Worm (Caenorhabditis elegans) whole organism, young adult: ENCODE results near the gene T23B5.3.

Source experiments
- ama-1 ChIP-seq, 3 experiments: fragments of 150-350 bp in 1 of 3; sonication (generic microtip) in 2 of 3; optimal IDR thresholded peaks; 2 replicates each; lab custom pipeline; 2014 to 2018; ENCODE audit warnings: missing biosample characterization in 2 of 3, missing genetic modification characterization in 2 of 3, missing genetic modification reagents in 2 of 3
- attf-5 ChIP-seq: fragments of 200-800 bp; sonication (Bioruptor generic); optimal IDR thresholded peaks from 2 replicates; lab custom pipeline; 2018; ENCODE audit warnings: mild to moderate bottlenecking, missing genetic modification characterization, missing compliant biosample characterization
- ccch-3 ChIP-seq: fragments of 200-800 bp; sonication (Bioruptor generic); optimal IDR thresholded peaks from 2 replicates; lab custom pipeline; 2018; ENCODE audit warnings: mild to moderate bottlenecking, missing genetic modification characterization, missing compliant biosample characterization
- dpl-1 ChIP-seq: fragments of 150-350 bp; optimal IDR thresholded peaks from 2 replicates; lab custom pipeline; 2014; ENCODE audit warnings: missing biosample characterization, missing genetic modification reagents, missing genetic modification characterization
- ets-4 ChIP-seq: fragments of 200-800 bp; sonication (Bioruptor generic); optimal IDR thresholded peaks from 2 replicates; lab custom pipeline; 2018; ENCODE audit warnings: mild to moderate bottlenecking, missing genetic modification characterization, missing compliant biosample characterization
- lin-40 ChIP-seq: sonication (generic microtip); optimal IDR thresholded peaks from 2 replicates; lab custom pipeline; 2016; ENCODE audit warnings: missing genetic modification characterization, mild to moderate bottlenecking, missing compliant biosample characterization, missing genotype, missing genetic modification reagents
- lir-1 ChIP-seq: fragments of 200-800 bp; sonication (Bioruptor generic); conservative IDR thresholded peaks from 2 replicates; pipeline ENCODE4 v1.3.6; 2022; ENCODE audit warnings: missing genetic modification reagents, missing genetic modification characterization, missing compliant biosample characterization
- rec-8 ChIP-seq, 2 experiments: sonication (generic microtip); optimal IDR thresholded peaks; 2 replicates each; lab custom pipeline; 2016; ENCODE audit warnings: mild to moderate bottlenecking in 2 of 2, missing genetic modification characterization in 2 of 2, missing genetic modification reagents in 2 of 2, missing genotype in 2 of 2, missing biosample characterization in 1 of 2, missing compliant biosample characterization in 1 of 2, moderate library complexity in 1 of 2
- sea-2 ChIP-seq: fragments of 200-800 bp; sonication (Bioruptor generic); IDR thresholded peaks from 2 replicates; pipeline ENCODE4 v1.3.6; 2022; ENCODE audit warnings: missing genetic modification characterization, missing compliant biosample characterization
- snpc-1.3 ChIP-seq: sonication (generic microtip); optimal IDR thresholded peaks from 2 replicates; lab custom pipeline; 2017; ENCODE audit warnings: missing genetic modification characterization, mild to moderate bottlenecking, missing compliant biosample characterization, antibody characterized with exemption, moderate library complexity, missing genotype, missing genetic modification reagents; ENCODE audit not compliant: insufficient read depth
- snpc-4 ChIP-seq, 5 experiments: fragments of 150-350 bp in 1 of 5; sonication (generic microtip) in 4 of 5; optimal IDR thresholded peaks; 2 replicates each; lab custom pipeline; 2014 to 2018; ENCODE audit warnings: missing genetic modification characterization in 5 of 5, missing biosample characterization in 3 of 5, antibody characterized with exemption in 2 of 5, mild to moderate bottlenecking in 2 of 5, missing compliant biosample characterization in 2 of 5, missing genotype in 2 of 5, moderate library complexity in 2 of 5, missing genetic modification reagents in 1 of 5
- zfh-2 ChIP-seq: fragments of 200-800 bp; sonication (Bioruptor generic); conservative IDR thresholded peaks from 2 replicates; pipeline ENCODE4 v1.3.6; 2022; ENCODE audit warnings: missing genetic modification reagents, missing genetic modification characterization, missing compliant biosample characterization

- TF ChIP-seq ccch-3 (GFP tag; lab: Kevin White, UChicago) (no peak), snpc-4 (GFP tag; optimal IDR thresholded peaks at IDR 0.05; lab: Kevin White, UChicago) (no peak), snpc-4 (tag; optimal IDR thresholded peaks at IDR 0.05; lab: Kevin White, UChicago) (no peak), ets-4 (GFP tag; lab: Kevin White, UChicago) (no peak), snpc-1.3 (tag; lab: Kevin White, UChicago) (no peak), zfh-2 (no peak), attf-5 (GFP tag; lab: Kevin White, UChicago) (no peak), dpl-1 (no peak), ama-1 (optimal IDR thresholded peaks at IDR 0.05; lab: Kevin White, UChicago) (no peak), ama-1 (GFP tag; optimal IDR thresholded peaks at IDR 0.05; lab: Kevin White, UChicago) (no peak), lin-40 (no peak), lir-1 (GFP tag; lab: Robert Waterston, UW) (no peak), sea-2 (GFP tag; lab: Robert Waterston, UW) (no peak), rec-8 (tag; optimal IDR thresholded peaks at IDR 0.05; lab: Kevin White, UChicago) (no peak)
Observed at ce11 chrIV:12700944-12701343, 12.5 kb downstream of the T23B5.3 start.
